Fruit fly (Drosophila melanogaster): ENCODE data around the gene CG12104.

Gene CG12104

DNA sequence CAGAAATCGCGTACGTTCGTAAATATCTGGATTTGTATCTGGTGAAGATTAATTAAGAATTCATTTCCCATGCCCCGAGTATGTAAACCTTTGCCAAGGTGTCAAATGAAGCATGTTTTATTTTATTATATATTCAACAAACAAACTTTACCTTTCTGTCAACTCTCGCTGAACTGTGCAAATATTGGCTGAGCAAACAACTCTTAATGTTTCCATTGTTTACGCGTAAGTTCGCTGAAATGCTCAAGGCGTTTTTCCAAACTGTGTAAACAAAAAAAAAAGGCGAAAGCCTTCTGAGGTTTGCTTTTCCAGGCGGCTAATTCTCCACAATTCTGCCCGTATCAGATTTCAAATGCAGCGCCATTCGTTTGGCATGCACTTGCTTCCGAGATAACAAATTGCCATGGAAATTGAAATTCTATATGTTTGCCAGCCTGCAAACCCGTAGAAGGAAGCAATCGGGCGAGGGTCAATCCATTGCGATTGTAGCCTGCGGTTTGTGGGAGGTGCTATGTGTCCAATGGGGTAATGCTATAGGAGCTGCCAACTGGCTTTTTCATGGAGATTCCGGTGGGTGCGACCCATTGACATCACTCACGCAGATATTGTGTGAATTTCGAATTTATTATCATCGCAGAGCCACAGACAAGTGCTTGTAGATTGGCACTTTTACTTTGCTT, 10.6 kb downstream of the CG12104 start (continued):
- peak; percentile 50 for TF ChIP-seq Sox14 (GFP tag; optimal IDR thresholded peaks at IDR 0.05)
- TF ChIP-seq Met (GFP tag; optimal IDR thresholded peaks at IDR 0.05) = peak; percentile 86
- peak; percentile 81 for TF ChIP-seq spab (GFP tag; optimal IDR thresholded peaks at IDR 0.05)
- no peak for TF ChIP-seq CG10631 (GFP tag; optimal IDR thresholded peaks at IDR 0.05)
- peak; percentile 74 for TF ChIP-seq lz (GFP tag; optimal IDR thresholded peaks at IDR 0.05)
- peak; percentile 89 for TF ChIP-seq Sox102F (GFP tag; optimal IDR thresholded peaks at IDR 0.05)
- peak; percentile 85 for TF ChIP-seq CG10669 (GFP tag; optimal IDR thresholded peaks at IDR 0.05)
- peak; percentile 76 for TF ChIP-seq topi (GFP tag; optimal IDR thresholded peaks at IDR 0.05)
- no peak for TF ChIP-seq Gug (GFP tag; IDR thresholded peaks at IDR 0.05)

- TF ChIP-seq net (GFP tag; optimal IDR thresholded peaks at IDR 0.05) = no peak
- TF ChIP-seq achi (GFP tag; optimal IDR thresholded peaks at IDR 0.05) = no peak
- TF ChIP-seq CG9139 (GFP tag; optimal IDR thresholded peaks at IDR 0.05) = no peak
- TF ChIP-seq CG15336 (GFP tag; IDR thresholded peaks at IDR 0.05) = no peak
- TF ChIP-seq fd85E (GFP tag; optimal IDR thresholded peaks at IDR 0.05) = no peak
- TF ChIP-seq svp (GFP tag) = no peak
- TF ChIP-seq spab (GFP tag; optimal IDR thresholded peaks at IDR 0.05) = no peak
- TF ChIP-seq CG6163 (GFP tag; IDR thresholded peaks at IDR 0.05) = no peak
- no peak for TF ChIP-seq Met (GFP tag; optimal IDR thresholded peaks at IDR 0.05)
- no peak for TF ChIP-seq Sox102F (GFP tag; optimal IDR thresholded peaks at IDR 0.05)
- no peak for TF ChIP-seq lz (GFP tag; optimal IDR thresholded peaks at IDR 0.05)
- TF ChIP-seq CG8119 (GFP tag; IDR thresholded peaks at IDR 0.05) = no peak
- TF ChIP-seq CG8319 (GFP tag; optimal IDR thresholded peaks at IDR 0.05) = no peak
- TF ChIP-seq Lpt (GFP tag; optimal IDR thresholded peaks at IDR 0.05) = no peak
- TF ChIP-seq CG31627 (GFP tag; optimal IDR thresholded peaks at IDR 0.05) = no peak
- no peak for TF ChIP-seq pdm3 (GFP tag; optimal IDR thresholded peaks at IDR 0.05)
Measured at dm6 chr3L:1590194-1590593, 12.3 kb downstream of the CG12104 start.

dm6 chr3L:1587140-1587849, 15.2 kb downstream of the CG12104 start:
- TF ChIP-seq svp (GFP tag) (peak; percentile 96), Gug (GFP tag; IDR thresholded peaks at IDR 0.05) (peak; percentile 40; the same call in 1 of the 2 replicates), CG8119 (GFP tag; IDR thresholded peaks at IDR 0.05) (peak; percentile 55; the same call in 2 of the 3 replicates), Smox (GFP tag; optimal IDR thresholded peaks at IDR 0.05) (peak; percentile 76), CG10631 (GFP tag; optimal IDR thresholded peaks at IDR 0.05) (peak; percentile 82), CG31627 (GFP tag; optimal IDR thresholded peaks at IDR 0.05) (peak; percentile 91), Eip93F (GFP tag; optimal IDR thresholded peaks at IDR 0.05) (no peak), Eip75B (GFP tag; optimal IDR thresholded peaks at IDR 0.05) (peak; percentile 86), salr (GFP tag; optimal IDR thresholded peaks at IDR 0.05) (peak; percentile 41 to 84), lz (GFP tag; optimal IDR thresholded peaks at IDR 0.05) (peak; percentile 85), CG11294 (GFP tag; IDR thresholded peaks at IDR 0.05) (0 out of 2 replicates have a peak, but pooled peaks have one; percentile 39), CG6854 (GFP tag; optimal IDR thresholded peaks at IDR 0.05) (peak; percentile 18), Blimp-1 (GFP tag; optimal IDR thresholded peaks at IDR 0.05) (no peak), CG32006 (GFP tag; optimal IDR thresholded peaks at IDR 0.05) (peak; percentile 75), achi (GFP tag; optimal IDR thresholded peaks at IDR 0.05) (peak; percentile 76), CG34406 (GFP tag; optimal IDR thresholded peaks at IDR 0.05) (peak; percentile 84), fkh (GFP tag; optimal IDR thresholded peaks at IDR 0.05) (no peak), CG16779 (tag; optimal IDR thresholded peaks at IDR 0.05) (peak; percentile 63), CG3032 (tag; optimal IDR thresholded peaks at IDR 0.05) (peak; percentile 84), Ets21C (GFP tag; optimal IDR thresholded peaks at IDR 0.05) (peak; percentile 81), CG9139 (GFP tag; optimal IDR thresholded peaks at IDR 0.05) (peak; percentile 79), OdsH (GFP tag; optimal IDR thresholded peaks at IDR 0.05) (peak; percentile 87), fd59A (GFP tag; optimal IDR thresholded peaks at IDR 0.05) (peak; percentile 81), topi (GFP tag; optimal IDR thresholded peaks at IDR 0.05) (peak; percentile 81), Hr39 (GFP tag; optimal IDR thresholded peaks at IDR 0.05) (peak; percentile 91), CG10669 (GFP tag; optimal IDR thresholded peaks at IDR 0.05) (peak; percentile 85), net (GFP tag; optimal IDR thresholded peaks at IDR 0.05) (peak; percentile 79), fd85E (GFP tag; optimal IDR thresholded peaks at IDR 0.05) (no peak), CG11762 (GFP tag; optimal IDR thresholded peaks at IDR 0.05; ENCODE audit: insufficient read depth) (peak; percentile 66), CG6792 (GFP tag; optimal IDR thresholded peaks at IDR 0.05) (peak; percentile 83), CG7368 (GFP tag; optimal IDR thresholded peaks at IDR 0.05) (peak; percentile 85), CG1621 (tag; optimal IDR thresholded peaks at IDR 0.05) (peak; percentile 88), Hr4 (GFP tag; optimal IDR thresholded peaks at IDR 0.05) (peak; percentile 80), Sox14 (GFP tag; optimal IDR thresholded peaks at IDR 0.05) (peak; percentile 88), vri (GFP tag; optimal IDR thresholded peaks at IDR 0.05) (peak; percentile 51)
